Worm (Caenorhabditis elegans) whole organism, young adult: ENCODE results near the gene epic-2.

ENCODE experiments used
- B0261.1 ChIP-seq: sonication (generic microtip); optimal IDR thresholded peaks from 2 replicates; lab custom pipeline; 2016; ENCODE audit warnings: mild to moderate bottlenecking, missing genetic modification characterization, moderate library complexity, missing compliant biosample characterization
- C06A6.2 ChIP-seq: fragments of 200-800 bp; sonication (Bioruptor generic); conservative IDR thresholded peaks from 2 replicates; pipeline ENCODE4 v1.3.6; 2022; ENCODE audit warnings: missing genetic modification characterization, missing compliant biosample characterization
- D2030.7 ChIP-seq: fragments of 200-800 bp; sonication (Bioruptor generic); IDR thresholded peaks from 2 replicates; pipeline ENCODE4 v1.3.6; 2022; ENCODE audit warnings: missing genetic modification reagents, missing genetic modification characterization, missing compliant biosample characterization
- F10E7.11 ChIP-seq: sonication (generic microtip); optimal IDR thresholded peaks from 2 replicates; lab custom pipeline; 2017; ENCODE audit warnings: mild to moderate bottlenecking, missing genetic modification characterization, moderate library complexity, missing compliant biosample characterization
- F39B2.1 ChIP-seq: fragments of 200-800 bp; sonication (Bioruptor generic); IDR thresholded peaks from 2 replicates; pipeline ENCODE4 v1.3.6; 2022; ENCODE audit warnings: missing genetic modification reagents, missing genetic modification characterization, missing compliant biosample characterization
- F49E8.2 ChIP-seq: sonication (generic microtip); optimal IDR thresholded peaks from 3 replicates; lab custom pipeline; 2017; ENCODE audit warnings: missing genetic modification characterization, mild to moderate bottlenecking, missing compliant biosample characterization, antibody characterized with exemption, moderate library complexity; ENCODE audit not compliant: insufficient read depth
- F57C9.4 ChIP-seq: sonication (generic microtip); optimal IDR thresholded peaks from 2 replicates; lab custom pipeline; 2017; ENCODE audit warnings: mild to moderate bottlenecking, missing genetic modification characterization, missing compliant biosample characterization
- K11D2.4 ChIP-seq: fragments of 200-800 bp; sonication (Bioruptor generic); IDR thresholded peaks from 2 replicates; pipeline ENCODE4 v1.3.6; 2022; ENCODE audit warnings: missing genetic modification reagents, missing genetic modification characterization, missing compliant biosample characterization
- T26A5.8 ChIP-seq: sonication (generic microtip); optimal IDR thresholded peaks from 2 replicates; lab custom pipeline; 2016; ENCODE audit warnings: missing genetic modification characterization, missing compliant biosample characterization
- Y56A3A.18 ChIP-seq: fragments of 200-800 bp; sonication (Bioruptor generic); IDR thresholded peaks from 2 replicates; pipeline ENCODE4 v1.3.6; 2022; ENCODE audit warnings: missing genetic modification reagents, missing genetic modification characterization, missing compliant biosample characterization
- akir-1 ChIP-seq: fragments of 200-800 bp; sonication (Bioruptor generic); optimal IDR thresholded peaks from 2 replicates; lab custom pipeline; 2018; ENCODE audit warnings: mild to moderate bottlenecking, missing genetic modification characterization, moderate library complexity, missing compliant biosample characterization
- ama-1 ChIP-seq, 3 experiments: fragments of 150-350 bp in 1 of 3; sonication (generic microtip) in 2 of 3; optimal IDR thresholded peaks; 2 replicates each; lab custom pipeline; 2014 to 2018; ENCODE audit warnings: missing biosample characterization in 2 of 3, missing genetic modification characterization in 2 of 3, missing genetic modification reagents in 2 of 3
- attf-3 ChIP-seq: fragments of 200-800 bp; sonication (Bioruptor generic); conservative IDR thresholded peaks from 2 replicates; pipeline ENCODE4 v1.3.6; 2022; ENCODE audit warnings: missing genetic modification reagents, missing genetic modification characterization, missing compliant biosample characterization
- attf-5 ChIP-seq: fragments of 200-800 bp; sonication (Bioruptor generic); optimal IDR thresholded peaks from 2 replicates; lab custom pipeline; 2018; ENCODE audit warnings: mild to moderate bottlenecking, missing genetic modification characterization, missing compliant biosample characterization
- attf-6 ChIP-seq: fragments of 200-800 bp; sonication (Bioruptor generic); IDR thresholded peaks from 2 replicates; pipeline ENCODE4 v1.3.6; 2022; ENCODE audit warnings: missing genetic modification reagents, missing genetic modification characterization, missing compliant biosample characterization
- ceh-27 ChIP-seq: fragments of 200-800 bp; sonication (Bioruptor generic); optimal IDR thresholded peaks from 2 replicates; lab custom pipeline; 2018; ENCODE audit warnings: mild to moderate bottlenecking, missing genetic modification characterization, moderate library complexity, missing compliant biosample characterization
- ceh-58 ChIP-seq: fragments of 200-800 bp; sonication (Bioruptor generic); IDR thresholded peaks from 2 replicates; pipeline ENCODE4 v1.3.6; 2022; ENCODE audit warnings: missing genetic modification characterization, missing compliant biosample characterization
- dox-1 ChIP-seq: fragments of 200-800 bp; sonication (Bioruptor generic); IDR thresholded peaks from 2 replicates; pipeline ENCODE4 v1.3.6; 2022; ENCODE audit warnings: missing genetic modification reagents, missing genetic modification characterization, missing compliant biosample characterization
- dpff-1 ChIP-seq: sonication (generic microtip); optimal IDR thresholded peaks from 2 replicates; lab custom pipeline; 2017; ENCODE audit warnings: mild to moderate bottlenecking, missing genetic modification characterization, missing compliant biosample characterization
- efl-1 ChIP-seq: fragments of 150-350 bp; optimal IDR thresholded peaks from 2 replicates; lab custom pipeline; 2014; ENCODE audit warnings: missing biosample characterization, missing genetic modification reagents, missing genetic modification characterization
- egl-44 ChIP-seq: fragments of 200-800 bp; sonication (Bioruptor generic); IDR thresholded peaks from 2 replicates; pipeline ENCODE4 v1.3.6; 2022; ENCODE audit warnings: missing genetic modification reagents, missing genetic modification characterization, missing compliant biosample characterization
- him-1 ChIP-seq: sonication (generic microtip); optimal IDR thresholded peaks from 2 replicates; lab custom pipeline; 2016; ENCODE audit warnings: missing genotype, missing genetic modification reagents, missing genetic modification characterization, missing compliant biosample characterization
- hsf-1 ChIP-seq: fragments of 200-800 bp; sonication (Bioruptor generic); IDR thresholded peaks from 2 replicates; pipeline ENCODE4 v1.3.6; 2022; ENCODE audit warnings: missing genetic modification reagents, missing genetic modification characterization, missing compliant biosample characterization
- let-526 ChIP-seq: fragments of 200-800 bp; sonication (Bioruptor generic); IDR thresholded peaks from 2 replicates; pipeline ENCODE4 v1.3.6; 2022; ENCODE audit warnings: missing genetic modification reagents, missing genetic modification characterization, missing compliant biosample characterization
- lin-26 ChIP-seq: fragments of 200-800 bp; sonication (Bioruptor generic); IDR thresholded peaks from 2 replicates; pipeline ENCODE4 v1.3.6; 2022; ENCODE audit warnings: missing genetic modification reagents, missing genetic modification characterization, missing compliant biosample characterization
- lsl-1 ChIP-seq: fragments of 200-800 bp; sonication (Bioruptor generic); optimal IDR thresholded peaks from 2 replicates; lab custom pipeline; 2018; ENCODE audit warnings: mild to moderate bottlenecking, missing genetic modification characterization, moderate library complexity, missing compliant biosample characterization
- lsy-27 ChIP-seq: sonication (generic microtip); optimal IDR thresholded peaks from 2 replicates; lab custom pipeline; 2017; ENCODE audit warnings: missing genetic modification characterization, mild to moderate bottlenecking, missing compliant biosample characterization, antibody characterized with exemption, missing genotype, borderline replicate concordance; ENCODE audit not compliant: insufficient read depth
- madf-3 ChIP-seq: fragments of 200-800 bp; sonication (Bioruptor generic); IDR thresholded peaks from 2 replicates; pipeline ENCODE4 v1.3.6; 2022; ENCODE audit warnings: missing genetic modification reagents, missing genetic modification characterization, missing compliant biosample characterization
- mcd-1 ChIP-seq: fragments of 200-800 bp; sonication (Bioruptor generic); IDR thresholded peaks from 2 replicates; pipeline ENCODE4 v1.3.6; 2022; ENCODE audit warnings: missing genetic modification reagents, missing genetic modification characterization, missing compliant biosample characterization
- mel-28 ChIP-seq: sonication (generic microtip); optimal IDR thresholded peaks from 2 replicates; lab custom pipeline; 2016; ENCODE audit warnings: borderline replicate concordance, mild to moderate bottlenecking, missing genetic modification characterization, missing compliant biosample characterization
- mes-4 ChIP-seq: sonication (generic microtip); optimal IDR thresholded peaks from 2 replicates; lab custom pipeline; 2016; ENCODE audit warnings: missing genotype, missing genetic modification characterization, missing compliant biosample characterization
- mxl-1 ChIP-seq: sonication (generic microtip); optimal IDR thresholded peaks from 2 replicates; lab custom pipeline; 2016; ENCODE audit warnings: missing genetic modification characterization, missing compliant biosample characterization
- nfya-1 ChIP-seq: sonication (generic microtip); optimal IDR thresholded peaks from 2 replicates; lab custom pipeline; 2017; ENCODE audit warnings: antibody characterized with exemption, missing compliant biosample characterization, missing genetic modification characterization, borderline replicate concordance; ENCODE audit not compliant: insufficient read depth
- nhr-179 ChIP-seq: sonication (generic microtip); optimal IDR thresholded peaks from 2 replicates; lab custom pipeline; 2016; ENCODE audit warnings: mild to moderate bottlenecking, missing genetic modification characterization, missing compliant biosample characterization
- nhr-80 ChIP-seq: sonication (generic microtip); optimal IDR thresholded peaks from 2 replicates; lab custom pipeline; 2016; ENCODE audit warnings: missing genetic modification characterization, missing compliant biosample characterization
- nhr-90 ChIP-seq: sonication (generic microtip); optimal IDR thresholded peaks from 2 replicates; lab custom pipeline; 2016; ENCODE audit warnings: missing genotype, mild to moderate bottlenecking, missing genetic modification characterization, missing compliant biosample characterization
- pha-4 ChIP-seq: fragments of 150-350 bp; sonication (generic microtip); optimal IDR thresholded peaks from 2 replicates; lab custom pipeline; 2014; ENCODE audit warnings: missing biosample characterization, missing genetic modification reagents, missing genetic modification characterization
- rcor-1 ChIP-seq: fragments of 200-800 bp; sonication (Bioruptor generic); IDR thresholded peaks from 2 replicates; pipeline ENCODE4 v1.3.6; 2022; ENCODE audit warnings: missing genetic modification reagents, missing genetic modification characterization, missing compliant biosample characterization
- repo-1 ChIP-seq: sonication (generic microtip); optimal IDR thresholded peaks from 2 replicates; lab custom pipeline; 2017; ENCODE audit warnings: mild to moderate bottlenecking, missing genetic modification characterization, missing compliant biosample characterization
- rpc-1 ChIP-seq, 2 experiments: fragments of 150-350 bp in 1 of 2; sonication (generic microtip) in 1 of 2; optimal IDR thresholded peaks; 2 replicates each; lab custom pipeline; 2014 to 2018; ENCODE audit warnings: missing biosample characterization in 1 of 2, missing genetic modification characterization in 1 of 2, missing genetic modification reagents in 1 of 2, missing genotype in 1 of 2
- snpc-3.4 ChIP-seq: sonication (generic microtip); optimal IDR thresholded peaks from 2 replicates; lab custom pipeline; 2017; ENCODE audit warnings: missing genetic modification characterization, mild to moderate bottlenecking, missing compliant biosample characterization, antibody characterized with exemption, moderate library complexity, missing genotype, missing genetic modification reagents
- snpc-4 ChIP-seq, 5 experiments: fragments of 150-350 bp in 1 of 5; sonication (generic microtip) in 4 of 5; optimal IDR thresholded peaks; 2 replicates each; lab custom pipeline; 2014 to 2018; ENCODE audit warnings: missing genetic modification characterization in 5 of 5, missing biosample characterization in 3 of 5, antibody characterized with exemption in 2 of 5, mild to moderate bottlenecking in 2 of 5, missing compliant biosample characterization in 2 of 5, missing genotype in 2 of 5, moderate library complexity in 2 of 5, missing genetic modification reagents in 1 of 5
- sptf-2 ChIP-seq: fragments of 200-800 bp; sonication (Bioruptor generic); optimal IDR thresholded peaks from 2 replicates; lab custom pipeline; 2018; ENCODE audit warnings: mild to moderate bottlenecking, missing genetic modification characterization, missing compliant biosample characterization
- tbx-9 ChIP-seq: sonication (generic microtip); optimal IDR thresholded peaks from 2 replicates; lab custom pipeline; 2016; ENCODE audit warnings: borderline replicate concordance, missing genetic modification characterization, inconsistent platforms, missing compliant biosample characterization
- zim-3 ChIP-seq: sonication (generic microtip); optimal IDR thresholded peaks from 2 replicates; lab custom pipeline; 2017; ENCODE audit warnings: mild to moderate bottlenecking, missing genetic modification characterization, moderate library complexity, missing compliant biosample characterization
- ztf-18 ChIP-seq: sonication (generic microtip); optimal IDR thresholded peaks from 2 replicates; lab custom pipeline; 2016; ENCODE audit warnings: missing genotype, mild to moderate bottlenecking, missing genetic modification characterization, missing compliant biosample characterization
- ztf-6 ChIP-seq: fragments of 200-800 bp; sonication (Bioruptor generic); IDR thresholded peaks from 2 replicates; pipeline ENCODE4 v1.3.6; 2022; ENCODE audit warnings: missing genetic modification reagents, missing genetic modification characterization, missing compliant biosample characterization

Gene epic-2

DNA sequence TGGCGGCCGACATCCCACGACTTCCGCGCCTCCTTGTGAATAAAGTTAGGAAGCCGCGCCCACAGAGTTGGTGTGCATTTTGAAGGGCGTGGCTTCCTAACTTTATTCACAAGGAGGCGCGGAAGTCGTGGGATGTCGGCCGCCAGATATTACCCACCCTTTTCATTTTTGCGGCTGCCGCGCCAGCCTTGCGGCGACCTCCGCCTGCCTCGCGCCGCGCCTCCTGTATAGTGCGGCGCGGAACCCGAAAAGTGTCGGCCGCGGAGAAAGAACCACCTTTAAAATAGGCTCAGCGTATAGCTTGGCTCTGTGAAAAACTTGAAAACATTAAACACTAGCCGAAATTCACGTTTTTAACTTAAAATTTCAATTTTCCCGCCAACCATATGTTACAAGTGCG lies 42.9 kb downstream of the epic-2 start (continued):
- TF ChIP-seq ztf-6 (GFP tag; lab: Robert Waterston, UW) (no peak), repo-1 (tag; lab: Kevin White, UChicago) (no peak), dox-1 (GFP tag; lab: Robert Waterston, UW) (peak; percentile 65; the same call in 1 of the 2 replicates), him-1 (tag; lab: Kevin White, UChicago) (no peak), akir-1 (GFP tag; lab: Kevin White, UChicago) (no peak), madf-3 (GFP tag; lab: Robert Waterston, UW) (0 out of 2 replicates have a peak, but pooled peaks have one; percentile 25), mel-28 (tag; lab: Kevin White, UChicago) (no peak), mxl-1 (tag; lab: Kevin White, UChicago) (no peak), egl-44 (GFP tag; lab: Robert Waterston, UW) (no peak), rcor-1 (GFP tag; lab: Robert Waterston, UW) (peak; percentile 73), tbx-9 (tag; lab: Kevin White, UChicago) (no peak), Y56A3A.18 (GFP tag; lab: Robert Waterston, UW) (no peak), hsf-1 (GFP tag; lab: Robert Waterston, UW) (peak; percentile 59), attf-6 (peak; percentile 90), F10E7.11 (tag; lab: Kevin White, UChicago) (no peak), nfya-1 (tag; lab: Kevin White, UChicago) (no peak), ztf-18 (tag; lab: Kevin White, UChicago) (peak; percentile 13), F39B2.1 (GFP tag; lab: Robert Waterston, UW) (no peak), snpc-4 (GFP tag; optimal IDR thresholded peaks at IDR 0.05; lab: Kevin White, UChicago) (peak; percentile 85), snpc-4 (tag; optimal IDR thresholded peaks at IDR 0.05; lab: Kevin White, UChicago) (peak; percentile 78 to 98 (median 92)), sptf-2 (GFP tag; lab: Kevin White, UChicago) (no peak), F49E8.2 (no peak), let-526 (GFP tag; lab: Robert Waterston, UW) (no peak), T26A5.8 (no peak), B0261.1 (tag; lab: Kevin White, UChicago) (no peak), F57C9.4 (tag; lab: Kevin White, UChicago) (no peak), snpc-3.4 (peak; percentile 81), ceh-27 (GFP tag; lab: Kevin White, UChicago) (no peak), D2030.7 (GFP tag; lab: Robert Waterston, UW) (peak; percentile 66; the same call in 1 of the 2 replicates), lsy-27 (tag; lab: Kevin White, UChicago) (no peak), C06A6.2 (no peak), ceh-58 (GFP tag; lab: Robert Waterston, UW) (no peak), attf-3 (GFP tag; lab: Robert Waterston, UW) (no peak), nhr-90 (tag; lab: Kevin White, UChicago) (no peak), dpff-1 (tag; lab: Kevin White, UChicago) (no peak), efl-1 (peak; percentile 38), nhr-80 (no peak), zim-3 (tag; lab: Kevin White, UChicago) (no peak), K11D2.4 (GFP tag; lab: Robert Waterston, UW) (no peak), lin-26 (peak; percentile 78), ama-1 (optimal IDR thresholded peaks at IDR 0.05; lab: Kevin White, UChicago) (no peak), ama-1 (GFP tag; optimal IDR thresholded peaks at IDR 0.05; lab: Kevin White, UChicago) (no peak), mes-4 (tag; lab: Kevin White, UChicago) (no peak), lsl-1 (GFP tag; lab: Kevin White, UChicago) (peak; percentile 64), mcd-1 (GFP tag; lab: Robert Waterston, UW) (peak; percentile 82), attf-5 (GFP tag; lab: Kevin White, UChicago) (no peak), pha-4 (tag; lab: Kevin White, UChicago) (no peak), rpc-1 (optimal IDR thresholded peaks at IDR 0.05; lab: Kevin White, UChicago) (no peak), rpc-1 (tag; optimal IDR thresholded peaks at IDR 0.05; lab: Kevin White, UChicago) (peak; percentile 7), nhr-179 (tag; lab: Kevin White, UChicago) (no peak)
